Fruit fly (Drosophila melanogaster): ENCODE results near the gene mei-217.

DNA sequence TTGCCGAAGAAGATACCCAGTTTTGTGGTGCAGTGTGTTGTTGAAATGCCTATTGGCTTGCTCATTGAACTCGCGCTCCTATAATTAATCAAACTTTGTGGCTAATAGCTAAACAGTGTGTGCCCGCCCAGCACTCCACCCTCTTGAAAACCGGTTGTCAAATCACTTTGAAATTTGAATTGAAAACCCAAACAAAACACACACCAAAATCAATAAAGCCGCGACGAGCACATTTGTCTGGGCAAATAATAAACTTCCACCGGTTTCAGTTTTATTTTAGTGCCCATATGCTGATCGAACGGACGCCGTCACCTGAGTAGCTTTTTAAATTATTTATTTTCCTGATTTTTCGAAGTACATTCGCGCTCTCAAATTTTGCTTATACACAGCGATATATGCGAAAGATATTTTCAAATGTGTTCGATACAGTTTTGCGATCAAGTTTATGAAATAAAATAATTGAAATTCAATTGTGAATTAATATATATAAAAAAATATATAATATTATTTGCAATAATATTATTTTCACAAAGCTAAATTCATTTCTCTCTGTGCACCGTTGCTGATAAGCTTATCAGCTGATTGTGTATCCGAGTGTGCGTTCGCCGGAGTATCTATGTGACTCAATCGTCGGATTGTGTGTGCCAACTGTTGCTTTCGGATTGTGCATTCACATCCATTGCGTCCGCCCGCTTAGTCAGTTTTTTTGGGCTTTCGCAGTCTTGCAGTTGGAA, 12.9 kb downstream of the mei-217 start:
- peak; percentile 24 for TF ChIP-seq Lpt (GFP tag; optimal IDR thresholded peaks at IDR 0.05)
- TF ChIP-seq CG16779 (tag; optimal IDR thresholded peaks at IDR 0.05), result no peak
- peak; percentile 5 for TF ChIP-seq CG6854 (GFP tag; optimal IDR thresholded peaks at IDR 0.05)
- TF ChIP-seq CG8119 (GFP tag; IDR thresholded peaks at IDR 0.05), result peak; percentile 76
- TF ChIP-seq Eip93F (GFP tag; optimal IDR thresholded peaks at IDR 0.05), result peak; percentile 72
- TF ChIP-seq CG10669 (GFP tag; optimal IDR thresholded peaks at IDR 0.05), result peak; percentile 35
- TF ChIP-seq CG32006 (GFP tag; optimal IDR thresholded peaks at IDR 0.05), result peak; percentile 65
